Fruit fly (Drosophila melanogaster): ENCODE data around the gene CG10584.

Gene CG10584

dm6 chr3L:20981724-20982123 lies 49.4 kb downstream of the CG10584 start (continued):
- TF ChIP-seq eg (GFP tag; IDR thresholded peaks at IDR 0.05) (no peak), CG10631 (GFP tag; optimal IDR thresholded peaks at IDR 0.05) (peak; percentile 50), CG11762 (GFP tag; optimal IDR thresholded peaks at IDR 0.05; ENCODE audit: insufficient read depth) (no peak)

dm6 chr3L:20980499-20980898 lies 50.7 kb downstream of the CG10584 start:
- TF ChIP-seq Eip78C (GFP tag) (peak; percentile 30), CG6276 (GFP tag; optimal IDR thresholded peaks at IDR 0.05) (peak; percentile 9), CG8119 (GFP tag; IDR thresholded peaks at IDR 0.05) (no peak; the same call in 2 of the 3 replicates), dsx (GFP tag; optimal IDR thresholded peaks at IDR 0.05; ENCODE audit: poor library complexity, severe bottlenecking) (peak; percentile 51), OdsH (GFP tag; optimal IDR thresholded peaks at IDR 0.05) (no peak), CG32006 (GFP tag; optimal IDR thresholded peaks at IDR 0.05) (peak; percentile 71), CG6163 (GFP tag; IDR thresholded peaks at IDR 0.05) (no peak), salr (GFP tag; optimal IDR thresholded peaks at IDR 0.05) (peak in 1 of 2 experiments; percentile 42), CG11902 (GFP tag; optimal IDR thresholded peaks at IDR 0.05) (no peak), eg (GFP tag; IDR thresholded peaks at IDR 0.05) (0 out of 3 replicates have a peak, but pooled peaks have one; percentile 17), CG4318 (GFP tag; optimal IDR thresholded peaks at IDR 0.05) (peak; percentile 43), Hr4 (GFP tag; optimal IDR thresholded peaks at IDR 0.05) (peak; percentile 63), ss (GFP tag; optimal IDR thresholded peaks at IDR 0.05) (no peak), net (GFP tag; optimal IDR thresholded peaks at IDR 0.05) (peak; percentile 0), CG6854 (GFP tag; optimal IDR thresholded peaks at IDR 0.05) (no peak), Ets21C (GFP tag; optimal IDR thresholded peaks at IDR 0.05) (no peak)
